Worm (Caenorhabditis elegans) whole organism, L3 larva: ENCODE measurements around the gene ckb-3.
A peak's percentile ranks its signal among the peaks of the same experiment; 100 is the strongest.

Experiments used
- ama-1 ChIP-seq: fragments of 150-350 bp; optimal IDR thresholded peaks from 2 replicates; lab custom pipeline; 2018
- ceh-16 ChIP-seq: sonication (generic microtip); optimal IDR thresholded peaks from 2 replicates; lab custom pipeline; 2017; ENCODE audit warnings: missing biosample characterization, missing genetic modification characterization
- ceh-28 ChIP-seq: fragments of 150-350 bp; optimal IDR thresholded peaks from 2 replicates; lab custom pipeline; 2014; ENCODE audit warnings: missing biosample characterization, missing genetic modification reagents, missing genetic modification characterization
- ceh-9 ChIP-seq: sonication (generic microtip); optimal IDR thresholded peaks from 2 replicates; lab custom pipeline; 2018; ENCODE audit warnings: missing biosample characterization, missing genetic modification characterization
- elt-2 ChIP-seq: sonication (generic microtip); optimal IDR thresholded peaks from 2 replicates; lab custom pipeline; 2016; ENCODE audit warnings: missing genetic modification reagents, mild to moderate bottlenecking, missing genetic modification characterization, missing compliant biosample characterization
- elt-3 ChIP-seq, 3 experiments: fragments of 150-350 bp in 1 of 3; sonication (generic microtip) in 2 of 3; optimal IDR thresholded peaks; 2 replicates in 2 of 3; 4 replicates in 1 of 3; lab custom pipeline; 2014 to 2017; ENCODE audit warnings: missing biosample characterization in 3 of 3, missing genetic modification characterization in 3 of 3
- fkh-10 ChIP-seq: sonication (generic microtip); optimal IDR thresholded peaks from 2 replicates; lab custom pipeline; 2017; ENCODE audit warnings: missing biosample characterization, missing genetic modification reagents, missing genetic modification characterization
- fkh-2 ChIP-seq: fragments of 150-350 bp; optimal IDR thresholded peaks from 2 replicates; lab custom pipeline; 2014; ENCODE audit warnings: missing biosample characterization, missing genetic modification reagents, missing genetic modification characterization
- fos-1 ChIP-seq: fragments of 150-350 bp; optimal IDR thresholded peaks from 2 replicates; lab custom pipeline; 2014; ENCODE audit warnings: missing biosample characterization, missing genetic modification characterization
- hmg-11 ChIP-seq: sonication (generic microtip); optimal IDR thresholded peaks from 2 replicates; lab custom pipeline; 2016; ENCODE audit warnings: missing genetic modification characterization, missing compliant biosample characterization
- jun-1 ChIP-seq: fragments of 150-350 bp; optimal IDR thresholded peaks from 2 replicates; lab custom pipeline; 2014; ENCODE audit warnings: missing biosample characterization, missing genetic modification reagents, missing genetic modification characterization
- lin-39 ChIP-seq: fragments of 150-350 bp; optimal IDR thresholded peaks from 2 replicates; lab custom pipeline; 2018; ENCODE audit warnings: missing biosample characterization, missing genetic modification reagents, missing genetic modification characterization
- lsy-12 ChIP-seq: sonication (generic microtip); optimal IDR thresholded peaks from 2 replicates; lab custom pipeline; 2016; ENCODE audit warnings: mild to moderate bottlenecking, missing genetic modification characterization, missing compliant biosample characterization
- mml-1 ChIP-seq: fragments of 150-350 bp; sonication (generic microtip); optimal IDR thresholded peaks from 3 replicates; lab custom pipeline; 2014; ENCODE audit warnings: missing biosample characterization, missing genetic modification characterization
- nfya-1 ChIP-seq: sonication (generic microtip); optimal IDR thresholded peaks from 2 replicates; lab custom pipeline; 2017; ENCODE audit warnings: missing genetic modification characterization, mild to moderate bottlenecking, missing compliant biosample characterization, antibody characterized with exemption, moderate library complexity; ENCODE audit not compliant: insufficient read depth
- nhr-12 ChIP-seq: fragments of 150-350 bp; optimal IDR thresholded peaks from 2 replicates; lab custom pipeline; 2014; ENCODE audit warnings: missing biosample characterization, missing genetic modification characterization
- nhr-23 ChIP-seq: fragments of 150-350 bp; optimal IDR thresholded peaks from 2 replicates; lab custom pipeline; 2014; ENCODE audit warnings: missing biosample characterization, missing genetic modification reagents, missing genetic modification characterization
- nhr-237 ChIP-seq: fragments of 150-350 bp; optimal IDR thresholded peaks from 2 replicates; lab custom pipeline; 2014; ENCODE audit warnings: missing biosample characterization, missing genetic modification characterization
- nhr-25 ChIP-seq: sonication (generic microtip); optimal IDR thresholded peaks from 2 replicates; lab custom pipeline; 2017; ENCODE audit warnings: missing biosample characterization, missing genetic modification characterization
- nhr-43 ChIP-seq: sonication (generic microtip); optimal IDR thresholded peaks from 2 replicates; lab custom pipeline; 2016; ENCODE audit warnings: mild to moderate bottlenecking, missing genetic modification characterization, missing compliant biosample characterization; ENCODE audit not compliant: poor library complexity, severe bottlenecking
- nhr-76 ChIP-seq: fragments of 150-350 bp; sonication (generic microtip); optimal IDR thresholded peaks from 5 replicates; lab custom pipeline; 2014; ENCODE audit warnings: missing biosample characterization, missing genetic modification characterization
- nhr-77 ChIP-seq: fragments of 150-350 bp; optimal IDR thresholded peaks from 2 replicates; lab custom pipeline; 2014; ENCODE audit warnings: missing biosample characterization, missing genetic modification characterization
- pha-4 ChIP-seq: fragments of 150-350 bp; optimal IDR thresholded peaks from 2 replicates; lab custom pipeline; 2014; ENCODE audit warnings: missing biosample characterization, missing genetic modification reagents, missing genetic modification characterization
- pqm-1 ChIP-seq: fragments of 150-350 bp; optimal IDR thresholded peaks from 2 replicates; lab custom pipeline; 2017; ENCODE audit warnings: missing biosample characterization, missing genetic modification characterization, inconsistent platforms
- sea-2 ChIP-seq: fragments of 150-350 bp; sonication (generic microtip); optimal IDR thresholded peaks from 4 replicates; lab custom pipeline; 2014; ENCODE audit warnings: missing biosample characterization, missing genetic modification reagents, missing genetic modification characterization
- skn-1 ChIP-seq: fragments of 150-350 bp; optimal IDR thresholded peaks from 2 replicates; lab custom pipeline; 2014; ENCODE audit warnings: missing biosample characterization, missing genetic modification characterization
- tbx-2 ChIP-seq: sonication (generic microtip); optimal IDR thresholded peaks from 2 replicates; lab custom pipeline; 2016; ENCODE audit warnings: mild to moderate bottlenecking, missing genetic modification characterization, missing compliant biosample characterization
- unc-39 ChIP-seq: sonication (generic microtip); optimal IDR thresholded peaks from 4 replicates; lab custom pipeline; 2017; ENCODE audit warnings: missing biosample characterization, missing genetic modification characterization
- unc-62 ChIP-seq: fragments of 150-350 bp; sonication (generic microtip); optimal IDR thresholded peaks from 4 replicates; lab custom pipeline; 2014; ENCODE audit warnings: missing biosample characterization, missing genetic modification reagents, missing genetic modification characterization
- ztf-4 ChIP-seq: fragments of 150-350 bp; optimal IDR thresholded peaks from 2 replicates; lab custom pipeline; 2014; ENCODE audit warnings: missing biosample characterization, missing genetic modification characterization

ckb-3 gene

DNA sequence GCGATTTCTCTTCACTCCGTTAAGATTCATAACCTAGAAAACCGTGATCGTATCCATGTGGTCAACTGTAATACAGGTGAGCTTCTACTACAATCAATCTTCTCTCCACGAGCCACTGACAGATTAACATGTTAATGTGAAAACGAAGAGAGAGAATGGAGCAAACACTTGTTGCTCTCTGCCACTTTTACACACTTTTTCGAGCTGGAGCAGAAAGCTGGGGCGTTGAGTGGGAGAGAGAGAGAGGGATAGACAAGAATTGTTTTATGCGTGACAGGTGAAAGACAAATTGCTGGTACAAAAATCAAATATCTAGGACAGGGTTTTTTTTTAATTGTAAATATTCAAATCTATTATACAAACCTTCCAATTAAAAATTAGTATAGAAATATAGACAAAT is 12.3 kb upstream of the ckb-3 start:
- TF ChIP-seq nfya-1 (tag; lab: Kevin White, UChicago): peak; percentile 39
- TF ChIP-seq fkh-10 (GFP tag; lab: Kevin White, UChicago): no peak
- peak; percentile 36 for TF ChIP-seq lin-39 (tag; lab: Kevin White, UChicago)

DNA sequence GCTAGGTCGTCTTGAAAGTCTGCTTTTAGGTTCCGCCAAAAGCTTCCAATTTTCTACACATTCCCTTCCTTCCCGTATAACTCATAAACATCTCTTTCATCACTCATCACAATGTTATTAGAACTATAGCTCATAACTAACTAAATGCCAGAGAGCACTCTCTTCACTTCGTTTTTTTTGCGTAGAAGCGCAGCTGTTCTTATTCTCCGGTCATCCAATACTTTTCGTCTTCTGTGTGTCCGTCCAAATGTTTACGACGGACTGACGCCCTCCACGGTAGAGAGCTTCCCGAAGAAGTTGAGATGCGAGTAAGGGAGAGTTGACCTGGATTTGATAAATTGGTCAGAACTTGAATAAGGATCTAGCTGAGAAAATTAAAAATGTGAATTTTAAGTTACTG is 11.5 kb upstream of the ckb-3 start:
- TF ChIP-seq ceh-16 (no peak), nhr-23 (no peak), nhr-76 (tag; lab: Kevin White, UChicago) (no peak), lin-39 (tag; lab: Kevin White, UChicago) (no peak), skn-1 (tag; lab: Kevin White, UChicago) (no peak), unc-62 (GFP tag; lab: Kevin White, UChicago) (no peak), ama-1 (lab: Kevin White, UChicago) (no peak), tbx-2 (no peak), fos-1 (no peak), fkh-2 (no peak), nhr-12 (no peak), jun-1 (no peak), nhr-25 (tag; lab: Kevin White, UChicago) (no peak), elt-3 (tag; optimal IDR thresholded peaks at IDR 0.05; lab: Kevin White, UChicago) (no peak), ceh-28 (tag; lab: Kevin White, UChicago) (no peak), hmg-11 (tag; lab: Kevin White, UChicago) (no peak)

DNA sequence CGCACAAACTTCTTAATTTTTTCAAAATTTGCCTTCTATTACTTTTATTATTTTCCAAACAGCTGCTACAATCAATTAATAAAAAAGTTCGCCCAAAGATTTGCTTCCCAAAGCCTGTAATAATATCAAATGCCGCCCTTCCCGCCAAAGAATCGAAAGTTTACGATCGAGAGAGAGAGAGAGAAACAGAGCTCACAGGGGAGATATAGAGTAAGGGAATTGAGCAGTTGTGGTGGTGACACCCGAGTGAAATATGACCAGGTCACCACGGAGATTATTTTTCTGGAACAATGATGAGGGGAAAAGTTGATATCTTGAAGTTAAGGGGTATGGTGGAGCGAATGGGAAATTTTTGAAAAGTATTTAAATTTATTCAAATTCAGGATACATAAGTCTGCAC is 10.8 kb upstream of the ckb-3 start:
- TF ChIP-seq ceh-9 (tag; lab: Kevin White, UChicago) (no peak), unc-39 (tag; lab: Kevin White, UChicago) (no peak)

DNA sequence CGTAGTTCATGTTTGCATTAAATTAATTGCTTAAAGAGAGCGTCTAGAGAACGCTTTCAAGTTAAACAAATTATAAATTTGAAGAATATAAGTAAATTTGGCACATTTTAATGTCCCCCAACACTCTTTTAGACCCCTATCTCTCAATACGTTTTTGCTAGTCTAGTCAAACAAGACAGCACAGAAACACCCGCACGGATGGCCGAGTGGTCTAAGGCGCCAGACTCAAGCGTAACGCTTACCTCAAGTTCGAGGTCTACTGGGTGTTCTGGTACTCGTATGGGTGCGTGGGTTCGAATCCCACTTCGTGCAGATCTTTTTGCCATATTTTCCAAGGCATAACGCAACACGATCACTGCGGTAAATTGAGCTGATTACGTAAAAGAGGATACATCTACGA is 8.4 kb upstream of the ckb-3 start:
- TF ChIP-seq elt-2 (tag; lab: Kevin White, UChicago) (peak; percentile 24), nfya-1 (tag; lab: Kevin White, UChicago) (peak; percentile 31), pqm-1 (tag; lab: Kevin White, UChicago) (no peak), nhr-25 (tag; lab: Kevin White, UChicago) (peak; percentile 10)

DNA sequence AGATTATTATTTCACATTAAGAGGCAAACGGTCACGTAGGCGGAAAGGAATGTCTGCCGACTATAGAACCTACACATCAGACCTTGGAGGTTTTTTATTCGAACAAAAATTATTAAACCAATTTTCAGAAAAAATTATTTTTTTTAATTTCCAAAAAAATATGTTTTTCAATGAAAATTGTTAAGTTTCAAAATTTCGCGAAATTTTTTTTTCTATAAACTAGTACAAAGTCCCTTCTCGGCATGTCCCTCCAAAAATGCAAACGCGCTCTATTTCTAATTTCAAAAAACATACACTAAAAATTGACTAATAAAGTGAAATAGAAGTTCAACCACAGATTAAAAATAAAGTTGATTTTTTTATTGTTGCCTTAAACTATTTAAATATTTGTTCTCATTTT is 5.7 kb upstream of the ckb-3 start, which contains the start of gene ckb-1:
TSS of gene ckb-1 (plus strand) at position 301 of the 400 bp plus-strand sequence.
- TF ChIP-seq nhr-77 (tag; lab: Kevin White, UChicago): no peak
- TF ChIP-seq nhr-237 (tag; lab: Kevin White, UChicago): no peak
- TF ChIP-seq ama-1 (lab: Kevin White, UChicago): no peak
- TF ChIP-seq lsy-12: no peak
- no peak for TF ChIP-seq nhr-23
- no peak for TF ChIP-seq jun-1
- TF ChIP-seq hmg-11 (tag; lab: Kevin White, UChicago): peak; percentile 7
- no peak for TF ChIP-seq pqm-1 (tag; lab: Kevin White, UChicago)
- peak; percentile 10 for TF ChIP-seq pha-4 (tag; lab: Kevin White, UChicago)
- no peak for TF ChIP-seq ztf-4

DNA sequence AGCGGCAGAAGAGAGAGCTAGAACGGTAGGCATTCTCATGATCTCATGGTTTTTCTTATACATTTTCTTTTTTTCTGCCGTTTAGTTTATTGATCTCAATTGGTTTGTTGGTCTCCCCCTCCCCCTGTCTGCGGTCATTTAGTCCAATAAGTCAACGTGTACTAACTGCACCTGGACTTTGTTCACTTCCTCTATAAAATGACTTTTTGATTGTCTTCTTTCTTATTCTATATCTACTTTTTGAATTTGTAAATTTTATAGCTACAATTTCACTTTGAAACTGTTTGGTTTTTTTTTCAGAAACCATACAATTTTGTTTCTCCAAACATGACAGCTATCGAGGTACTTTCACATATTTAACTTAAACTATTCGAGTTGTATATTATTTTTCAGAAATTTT is 3.0 kb upstream of the ckb-3 start, which contains the start of gene ckb-2:
TSS of gene ckb-2 (plus strand) at position 301 of the 400 bp plus-strand sequence.
- no peak for TF ChIP-seq tbx-2
- no peak for TF ChIP-seq sea-2 (GFP tag; lab: Kevin White, UChicago)
- no peak for TF ChIP-seq nhr-43
- no peak for TF ChIP-seq fkh-10 (GFP tag; lab: Kevin White, UChicago)
- no peak for TF ChIP-seq mml-1
- TF ChIP-seq ama-1 (lab: Kevin White, UChicago): no peak

DNA sequence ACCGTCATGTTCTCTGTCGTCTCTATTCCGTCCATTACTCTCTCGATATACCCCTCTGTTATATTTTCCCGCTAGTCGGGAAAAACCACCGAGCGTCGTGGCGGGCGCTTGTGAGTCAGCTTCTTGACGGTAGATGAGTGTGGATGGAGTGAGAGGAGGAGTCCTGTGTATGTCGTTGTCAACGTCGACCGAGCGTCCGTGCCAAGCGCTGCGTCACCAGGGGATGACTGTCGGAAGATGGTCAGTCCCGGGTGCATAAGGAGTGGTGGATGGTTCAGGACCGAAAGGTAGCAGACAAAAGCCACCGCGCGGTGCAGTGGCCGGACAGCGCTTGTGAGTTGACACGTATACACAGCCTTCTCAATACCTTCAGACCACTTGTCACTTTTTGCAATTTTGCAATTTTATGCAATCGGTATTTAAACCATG is 1.3 kb upstream of the ckb-3 start:
- peak; percentile 44 for TF ChIP-seq tbx-2
- peak; percentile 83 for TF ChIP-seq hmg-11 (tag; lab: Kevin White, UChicago)
- peak; percentile 23 for TF ChIP-seq ceh-28 (tag; lab: Kevin White, UChicago)
- peak; percentile 17 for TF ChIP-seq nhr-43
- peak; percentile 49 for TF ChIP-seq nhr-25 (tag; lab: Kevin White, UChicago)
- TF ChIP-seq nfya-1 (tag; lab: Kevin White, UChicago): peak; percentile 40
- peak; percentile 34 for TF ChIP-seq elt-2 (tag; lab: Kevin White, UChicago)
